Fruit fly (Drosophila melanogaster) whole organism, adult: ENCODE results near the gene Pcyt2.

Source experiments
- CG11617 ChIP-seq: fragments of 200-800 bp; sonication (Bioruptor generic); optimal IDR thresholded peaks from 2 replicates; lab custom pipeline; 2017; ENCODE audit warnings: mild to moderate bottlenecking, missing biosample characterization, missing genetic modification reagents, missing genetic modification characterization
- CG12768 ChIP-seq: fragments of 200-800 bp; sonication (Bioruptor generic); optimal IDR thresholded peaks from 2 replicates; lab custom pipeline; 2017; ENCODE audit warnings: missing biosample characterization, missing genetic modification characterization, mild to moderate bottlenecking, moderate library complexity, missing genetic modification reagents
- CG14711 ChIP-seq: fragments of 200-800 bp; sonication (Bioruptor generic); optimal IDR thresholded peaks from 2 replicates; lab custom pipeline; 2018; ENCODE audit warnings: missing biosample characterization, mild to moderate bottlenecking, missing genetic modification characterization, moderate library complexity
- CG1620 ChIP-seq: fragments of 200-800 bp; sonication (Bioruptor generic); optimal IDR thresholded peaks from 2 replicates; lab custom pipeline; 2016; ENCODE audit warnings: missing biosample characterization, missing genetic modification characterization
- CG33017 ChIP-seq: fragments of 200-800 bp; sonication (Bioruptor generic); optimal IDR thresholded peaks from 2 replicates; lab custom pipeline; 2018; ENCODE audit warnings: missing biosample characterization, mild to moderate bottlenecking, missing genetic modification characterization, moderate library complexity
- CG5204 ChIP-seq: fragments of 200-800 bp; sonication (Bioruptor generic); optimal IDR thresholded peaks from 2 replicates; lab custom pipeline; 2016; ENCODE audit warnings: missing biosample characterization, missing genetic modification characterization
- CG7045 ChIP-seq: fragments of 200-800 bp; sonication (Bioruptor generic); optimal IDR thresholded peaks from 2 replicates; lab custom pipeline; 2017; ENCODE audit warnings: missing biosample characterization, mild to moderate bottlenecking, missing genetic modification characterization
- CG7101 ChIP-seq: fragments of 200-800 bp; sonication (Bioruptor generic); optimal IDR thresholded peaks from 2 replicates; lab custom pipeline; 2018; ENCODE audit warnings: missing biosample characterization, mild to moderate bottlenecking, missing genetic modification characterization, moderate library complexity
- Clk ChIP-seq: fragments of 200-800 bp; sonication (Bioruptor generic); optimal IDR thresholded peaks from 2 replicates; lab custom pipeline; 2017; ENCODE audit warnings: missing biosample characterization, missing genetic modification characterization
- Crg-1 ChIP-seq: fragments of 200-800 bp; sonication (Bioruptor generic); optimal IDR thresholded peaks from 2 replicates; lab custom pipeline; 2016; ENCODE audit warnings: missing biosample characterization, missing genetic modification characterization
- Hr96 ChIP-seq: fragments of 200-800 bp; sonication (Bioruptor generic); optimal IDR thresholded peaks from 2 replicates; lab custom pipeline; 2016; ENCODE audit warnings: missing biosample characterization, missing genetic modification characterization
- bab1 ChIP-seq: fragments of 200-800 bp; sonication (Bioruptor generic); optimal IDR thresholded peaks from 3 replicates; lab custom pipeline; 2019; ENCODE audit warnings: missing biosample characterization, mild to moderate bottlenecking, missing genetic modification characterization, moderate library complexity
- cic ChIP-seq: fragments of 200-800 bp; sonication (Bioruptor generic); optimal IDR thresholded peaks from 2 replicates; lab custom pipeline; 2017; ENCODE audit warnings: missing biosample characterization, mild to moderate bottlenecking, missing genetic modification characterization, moderate library complexity
- cnc ChIP-seq, 2 experiments: fragments of >200 bp; optimal IDR thresholded peaks; 2 replicates each; lab custom pipeline; 2017
- kay ChIP-seq: fragments of 200-800 bp; sonication (Bioruptor generic); peaks from one replicate; lab custom pipeline; 2016; ENCODE audit warnings: missing biosample characterization, missing genetic modification characterization, borderline replicate concordance
- ovo ChIP-seq: fragments of 200-800 bp; sonication (Bioruptor generic); optimal IDR thresholded peaks from 2 replicates; lab custom pipeline; 2016; ENCODE audit warnings: missing biosample characterization, missing genetic modification characterization
- pad ChIP-seq: fragments of 200-800 bp; sonication (Bioruptor generic); optimal IDR thresholded peaks from 3 replicates; lab custom pipeline; 2017; ENCODE audit warnings: missing biosample characterization, missing genetic modification characterization, mild to moderate bottlenecking, moderate library complexity, missing genetic modification reagents
- tj ChIP-seq: fragments of 200-800 bp; sonication (Bioruptor generic); optimal IDR thresholded peaks from 3 replicates; lab custom pipeline; 2017; ENCODE audit warnings: missing biosample characterization, mild to moderate bottlenecking, missing genetic modification characterization, moderate library complexity

Pcyt2 gene

dm6 chr3L:1576489-1577106 is 23.3 kb downstream of the Pcyt2 start, which contains the start of gene CG13917:
Gene CG13917 (plus strand): TSS chr3L:1576699.
- TF ChIP-seq pad = peak; percentile 71
- peak; percentile 65 for TF ChIP-seq bab1
- no peak for TF ChIP-seq CG7045 (GFP tag; lab: Kevin White, UChicago)
- TF ChIP-seq tj (GFP tag; lab: Kevin White, UChicago) = peak; percentile 9

- TF ChIP-seq pad (peak; percentile 27), CG1620 (GFP tag; lab: Kevin White, UChicago) (no peak), Hr96 (GFP tag; lab: Kevin White, UChicago) (no peak)
Observed at dm6 chr3L:1577338-1577737, 24.0 kb downstream of the Pcyt2 start.

dm6 chr3L:1578391-1578948 is 25.2 kb downstream of the Pcyt2 start:
- TF ChIP-seq CG7045 (GFP tag; lab: Kevin White, UChicago) (no peak), pad (peak; percentile 82), CG33017 (no peak)

dm6 chr3L:1579169-1579853 is 26.0 kb downstream of the Pcyt2 start:
- TF ChIP-seq Crg-1 (no peak), pad (no peak), kay (GFP tag; lab: Kevin White, UChicago) (peak; percentile 72), CG7101 (tag; lab: Kevin White, UChicago) (peak; percentile 39), CG14711 (tag; lab: Kevin White, UChicago) (peak; percentile 46), CG12768 (peak; percentile 24), tj (GFP tag; lab: Kevin White, UChicago) (peak; percentile 87)

dm6 chr3L:1580194-1580593 is 26.9 kb downstream of the Pcyt2 start:
- TF ChIP-seq kay (GFP tag; lab: Kevin White, UChicago) = peak; percentile 25
- no peak for TF ChIP-seq CG5204 (GFP tag; lab: Kevin White, UChicago)
- TF ChIP-seq CG1620 (GFP tag; lab: Kevin White, UChicago) = no peak

dm6 chr3L:1580821-1581220 is 27.5 kb downstream of the Pcyt2 start:
- TF ChIP-seq tj (GFP tag; lab: Kevin White, UChicago) (peak; percentile 63), CG11617 (GFP tag; lab: Kevin White, UChicago) (no peak)

- TF ChIP-seq pad (no peak), CG7101 (tag; lab: Kevin White, UChicago) (peak; percentile 27), Clk (GFP tag; lab: Kevin White, UChicago) (no peak), kay (GFP tag; lab: Kevin White, UChicago) (no peak), cic (no peak), CG11617 (GFP tag; lab: Kevin White, UChicago) (peak; percentile 58), ovo (GFP tag; lab: Kevin White, UChicago) (no peak), tj (GFP tag; lab: Kevin White, UChicago) (peak; percentile 23), CG1620 (GFP tag; lab: Kevin White, UChicago) (peak; percentile 17), CG33017 (peak; percentile 35)
Observed at dm6 chr3L:1584003-1584402, 30.7 kb downstream of the Pcyt2 start.

dm6 chr3L:1584781-1585180 is 31.5 kb downstream of the Pcyt2 start:
- TF ChIP-seq cnc (optimal IDR thresholded peaks at IDR 0.05; lab: Kevin White, UChicago) = no peak
- no peak for TF ChIP-seq CG11617 (GFP tag; lab: Kevin White, UChicago)
- TF ChIP-seq bab1 = peak; percentile 93
- peak; percentile 74 for TF ChIP-seq tj (GFP tag; lab: Kevin White, UChicago)
- TF ChIP-seq CG7101 (tag; lab: Kevin White, UChicago) = peak; percentile 11
- peak; percentile 36 for TF ChIP-seq pad
- peak; percentile 48 for TF ChIP-seq Hr96 (GFP tag; lab: Kevin White, UChicago)
- no peak for TF ChIP-seq Crg-1
- TF ChIP-seq CG7045 (GFP tag; lab: Kevin White, UChicago) = no peak
- TF ChIP-seq CG14711 (tag; lab: Kevin White, UChicago) = peak; percentile 64
